Worm (Caenorhabditis elegans) whole organism, young adult: ENCODE results near the gene appg-1.

ENCODE experiments used
- B0261.1 ChIP-seq: sonication (generic microtip); optimal IDR thresholded peaks from 2 replicates; lab custom pipeline; 2016; ENCODE audit warnings: mild to moderate bottlenecking, missing genetic modification characterization, moderate library complexity, missing compliant biosample characterization
- B0336.3 ChIP-seq: fragments of 200-800 bp; sonication (Bioruptor generic); IDR thresholded peaks from 2 replicates; pipeline ENCODE4 v1.3.6; 2022; ENCODE audit warnings: missing genetic modification characterization, missing compliant biosample characterization
- F10E7.11 ChIP-seq: sonication (generic microtip); optimal IDR thresholded peaks from 2 replicates; lab custom pipeline; 2017; ENCODE audit warnings: mild to moderate bottlenecking, missing genetic modification characterization, moderate library complexity, missing compliant biosample characterization
- F23B12.7 ChIP-seq: sonication (generic microtip); optimal IDR thresholded peaks from 2 replicates; lab custom pipeline; 2017; ENCODE audit warnings: missing genetic modification characterization, mild to moderate bottlenecking, missing compliant biosample characterization, antibody characterized with exemption, moderate library complexity; ENCODE audit not compliant: insufficient read depth
- F49E8.2 ChIP-seq: sonication (generic microtip); optimal IDR thresholded peaks from 3 replicates; lab custom pipeline; 2017; ENCODE audit warnings: missing genetic modification characterization, mild to moderate bottlenecking, missing compliant biosample characterization, antibody characterized with exemption, moderate library complexity; ENCODE audit not compliant: insufficient read depth
- F55B11.4 ChIP-seq: sonication (generic microtip); optimal IDR thresholded peaks from 2 replicates; lab custom pipeline; 2016; ENCODE audit warnings: missing compliant biosample characterization, missing genetic modification characterization, borderline replicate concordance; ENCODE audit not compliant: insufficient read depth
- F57A8.1 ChIP-seq: fragments of 200-800 bp; sonication (Bioruptor generic); optimal IDR thresholded peaks from 2 replicates; lab custom pipeline; 2018; ENCODE audit warnings: mild to moderate bottlenecking, missing genetic modification characterization, moderate library complexity, missing compliant biosample characterization
- Y53G8AR.9 ChIP-seq: fragments of 200-800 bp; sonication (Bioruptor generic); conservative IDR thresholded peaks from 2 replicates; pipeline ENCODE4 v1.3.6; 2022; ENCODE audit warnings: missing genetic modification reagents, missing genetic modification characterization, missing compliant biosample characterization
- Y56A3A.18 ChIP-seq: fragments of 200-800 bp; sonication (Bioruptor generic); IDR thresholded peaks from 2 replicates; pipeline ENCODE4 v1.3.6; 2022; ENCODE audit warnings: missing genetic modification reagents, missing genetic modification characterization, missing compliant biosample characterization
- Y79H2A.3 ChIP-seq: fragments of 200-800 bp; sonication (Bioruptor generic); conservative IDR thresholded peaks from 2 replicates; pipeline ENCODE4 v1.3.6; 2022; ENCODE audit warnings: missing genetic modification reagents, missing genetic modification characterization, missing compliant biosample characterization
- ZK185.1 ChIP-seq: sonication (generic microtip); optimal IDR thresholded peaks from 2 replicates; lab custom pipeline; 2016; ENCODE audit warnings: mild to moderate bottlenecking, missing genetic modification characterization, missing compliant biosample characterization; ENCODE audit not compliant: poor library complexity, severe bottlenecking
- atf-7 ChIP-seq: sonication (generic microtip); optimal IDR thresholded peaks from 2 replicates; lab custom pipeline; 2017; ENCODE audit warnings: mild to moderate bottlenecking, missing genetic modification characterization, missing compliant biosample characterization
- attf-5 ChIP-seq: fragments of 200-800 bp; sonication (Bioruptor generic); optimal IDR thresholded peaks from 2 replicates; lab custom pipeline; 2018; ENCODE audit warnings: mild to moderate bottlenecking, missing genetic modification characterization, missing compliant biosample characterization
- bed-1 ChIP-seq: fragments of 200-800 bp; sonication (Bioruptor generic); IDR thresholded peaks from 2 replicates; pipeline ENCODE4 v1.3.6; 2022; ENCODE audit warnings: missing genetic modification reagents, missing genetic modification characterization, missing compliant biosample characterization
- cebp-2 ChIP-seq: fragments of 200-800 bp; sonication (Bioruptor generic); IDR thresholded peaks from 2 replicates; pipeline ENCODE4 v1.3.6; 2022; ENCODE audit warnings: missing genetic modification characterization, missing compliant biosample characterization
- ceh-100 ChIP-seq: fragments of 200-800 bp; sonication (Bioruptor generic); IDR thresholded peaks from 2 replicates; pipeline ENCODE4 v1.3.6; 2022; ENCODE audit warnings: missing genetic modification reagents, missing genetic modification characterization, missing compliant biosample characterization
- ceh-91 ChIP-seq: fragments of 200-800 bp; sonication (Bioruptor generic); IDR thresholded peaks from 2 replicates; pipeline ENCODE4 v1.3.6; 2022; ENCODE audit warnings: missing genetic modification reagents, missing genetic modification characterization, missing compliant biosample characterization
- die-1 ChIP-seq: sonication (generic microtip); optimal IDR thresholded peaks from 2 replicates; lab custom pipeline; 2016; ENCODE audit warnings: missing genotype, mild to moderate bottlenecking, missing genetic modification characterization, missing compliant biosample characterization
- dpl-1 ChIP-seq: fragments of 150-350 bp; optimal IDR thresholded peaks from 2 replicates; lab custom pipeline; 2014; ENCODE audit warnings: missing biosample characterization, missing genetic modification reagents, missing genetic modification characterization
- efl-1 ChIP-seq: fragments of 150-350 bp; optimal IDR thresholded peaks from 2 replicates; lab custom pipeline; 2014; ENCODE audit warnings: missing biosample characterization, missing genetic modification reagents, missing genetic modification characterization
- egl-18 ChIP-seq: fragments of 200-800 bp; sonication (Bioruptor generic); IDR thresholded peaks from 2 replicates; pipeline ENCODE4 v1.3.6; 2022; ENCODE audit warnings: missing genetic modification reagents, missing genetic modification characterization, missing compliant biosample characterization
- egl-44 ChIP-seq: fragments of 200-800 bp; sonication (Bioruptor generic); IDR thresholded peaks from 2 replicates; pipeline ENCODE4 v1.3.6; 2022; ENCODE audit warnings: missing genetic modification reagents, missing genetic modification characterization, missing compliant biosample characterization
- gei-17 ChIP-seq: fragments of 200-800 bp; sonication (Bioruptor generic); optimal IDR thresholded peaks from 2 replicates; lab custom pipeline; 2018; ENCODE audit warnings: mild to moderate bottlenecking, missing genetic modification characterization, missing compliant biosample characterization
- him-1 ChIP-seq: sonication (generic microtip); optimal IDR thresholded peaks from 2 replicates; lab custom pipeline; 2016; ENCODE audit warnings: missing genotype, missing genetic modification reagents, missing genetic modification characterization, missing compliant biosample characterization
- hmg-1.2 ChIP-seq: fragments of 200-800 bp; sonication (Bioruptor generic); IDR thresholded peaks from 2 replicates; pipeline ENCODE4 v1.3.6; 2022; ENCODE audit warnings: missing genetic modification reagents, missing genetic modification characterization, missing compliant biosample characterization
- lag-1 ChIP-seq: fragments of 200-800 bp; sonication (Bioruptor generic); IDR thresholded peaks from 2 replicates; pipeline ENCODE4 v1.3.6; 2022; ENCODE audit warnings: missing genetic modification reagents, missing genetic modification characterization, missing compliant biosample characterization
- mes-4 ChIP-seq: sonication (generic microtip); optimal IDR thresholded peaks from 2 replicates; lab custom pipeline; 2016; ENCODE audit warnings: missing genotype, missing genetic modification characterization, missing compliant biosample characterization
- mxl-1 ChIP-seq: sonication (generic microtip); optimal IDR thresholded peaks from 2 replicates; lab custom pipeline; 2016; ENCODE audit warnings: missing genetic modification characterization, missing compliant biosample characterization
- repo-1 ChIP-seq: sonication (generic microtip); optimal IDR thresholded peaks from 2 replicates; lab custom pipeline; 2017; ENCODE audit warnings: mild to moderate bottlenecking, missing genetic modification characterization, missing compliant biosample characterization
- rpc-1 ChIP-seq, 2 experiments: fragments of 150-350 bp in 1 of 2; sonication (generic microtip) in 1 of 2; optimal IDR thresholded peaks; 2 replicates each; lab custom pipeline; 2014 to 2018; ENCODE audit warnings: missing biosample characterization in 1 of 2, missing genetic modification characterization in 1 of 2, missing genetic modification reagents in 1 of 2, missing genotype in 1 of 2
- sea-2 ChIP-seq: fragments of 200-800 bp; sonication (Bioruptor generic); IDR thresholded peaks from 2 replicates; pipeline ENCODE4 v1.3.6; 2022; ENCODE audit warnings: missing genetic modification characterization, missing compliant biosample characterization
- snpc-1.1 ChIP-seq: sonication (generic microtip); optimal IDR thresholded peaks from 2 replicates; lab custom pipeline; 2017; ENCODE audit warnings: missing genetic modification characterization, mild to moderate bottlenecking, missing compliant biosample characterization, antibody characterized with exemption, moderate library complexity, missing genotype, missing genetic modification reagents; ENCODE audit not compliant: insufficient read depth
- snpc-4 ChIP-seq, 5 experiments: fragments of 150-350 bp in 1 of 5; sonication (generic microtip) in 4 of 5; optimal IDR thresholded peaks; 2 replicates each; lab custom pipeline; 2014 to 2018; ENCODE audit warnings: missing genetic modification characterization in 5 of 5, missing biosample characterization in 3 of 5, antibody characterized with exemption in 2 of 5, mild to moderate bottlenecking in 2 of 5, missing compliant biosample characterization in 2 of 5, missing genotype in 2 of 5, moderate library complexity in 2 of 5, missing genetic modification reagents in 1 of 5
- somi-1 ChIP-seq: fragments of 200-800 bp; sonication (Bioruptor generic); optimal IDR thresholded peaks from 2 replicates; lab custom pipeline; 2018; ENCODE audit warnings: mild to moderate bottlenecking, missing genetic modification characterization, missing compliant biosample characterization
- tbx-9 ChIP-seq: sonication (generic microtip); optimal IDR thresholded peaks from 2 replicates; lab custom pipeline; 2016; ENCODE audit warnings: borderline replicate concordance, missing genetic modification characterization, inconsistent platforms, missing compliant biosample characterization
- xnd-1 ChIP-seq: sonication (generic microtip); optimal IDR thresholded peaks from 2 replicates; lab custom pipeline; 2016; ENCODE audit warnings: missing genotype, missing genetic modification reagents, missing genetic modification characterization, missing compliant biosample characterization
- ztf-18 ChIP-seq: sonication (generic microtip); optimal IDR thresholded peaks from 2 replicates; lab custom pipeline; 2016; ENCODE audit warnings: missing genotype, mild to moderate bottlenecking, missing genetic modification characterization, missing compliant biosample characterization
- ztf-22 ChIP-seq: fragments of 200-800 bp; sonication (Bioruptor generic); optimal IDR thresholded peaks from 2 replicates; lab custom pipeline; 2018; ENCODE audit warnings: mild to moderate bottlenecking, missing genetic modification characterization, moderate library complexity, missing compliant biosample characterization
- ztf-3 ChIP-seq: fragments of 200-800 bp; sonication (Bioruptor generic); optimal IDR thresholded peaks from 2 replicates; lab custom pipeline; 2018; ENCODE audit warnings: mild to moderate bottlenecking, missing genetic modification characterization, missing compliant biosample characterization

appg-1 gene

ce11 chrII:10382247-10382646, 56.4 kb downstream of the appg-1 start (continued):
- no peak for TF ChIP-seq mes-4 (tag; lab: Kevin White, UChicago)
- no peak for TF ChIP-seq tbx-9 (tag; lab: Kevin White, UChicago)
- TF ChIP-seq F57A8.1: no peak
- TF ChIP-seq hmg-1.2 (GFP tag; lab: Robert Waterston, UW): peak; percentile 65; the same call in 1 of the 2 replicates
- TF ChIP-seq mxl-1 (tag; lab: Kevin White, UChicago): no peak
- no peak; the same call in 1 of the 2 replicates for TF ChIP-seq B0336.3 (GFP tag; lab: Robert Waterston, UW)
- TF ChIP-seq dpl-1 (GFP tag; lab: Kevin White, UChicago): no peak
- no peak for TF ChIP-seq him-1
- no peak for TF ChIP-seq ztf-22 (GFP tag; lab: Kevin White, UChicago)
- TF ChIP-seq Y79H2A.3 (GFP tag; lab: Robert Waterston, UW): no peak
- no peak for TF ChIP-seq ceh-100 (GFP tag; lab: Robert Waterston, UW)
- no peak for TF ChIP-seq ztf-18 (tag; lab: Kevin White, UChicago)
- no peak for TF ChIP-seq die-1 (tag; lab: Kevin White, UChicago)
- no peak for TF ChIP-seq cebp-2 (GFP tag; lab: Robert Waterston, UW)
- no peak for TF ChIP-seq F10E7.11 (tag; lab: Kevin White, UChicago)
- TF ChIP-seq lag-1 (GFP tag; lab: Robert Waterston, UW): no peak
- no peak for TF ChIP-seq rpc-1 (optimal IDR thresholded peaks at IDR 0.05; lab: Kevin White, UChicago)
- no peak for TF ChIP-seq rpc-1 (tag; optimal IDR thresholded peaks at IDR 0.05; lab: Kevin White, UChicago)
- no peak for TF ChIP-seq efl-1 (GFP tag; lab: Kevin White, UChicago)
- no peak for TF ChIP-seq ztf-3 (GFP tag; lab: Kevin White, UChicago)
- peak; percentile 26 for TF ChIP-seq attf-5
- no peak for TF ChIP-seq F23B12.7 (tag; lab: Kevin White, UChicago)
- no peak for TF ChIP-seq snpc-1.1 (tag; lab: Kevin White, UChicago)
- no peak for TF ChIP-seq egl-44 (GFP tag; lab: Robert Waterston, UW)
- no peak for TF ChIP-seq snpc-4 (GFP tag; optimal IDR thresholded peaks at IDR 0.05; lab: Kevin White, UChicago)
- peak in 2 of 4 experiments; percentile 41 to 82 for TF ChIP-seq snpc-4 (tag; optimal IDR thresholded peaks at IDR 0.05; lab: Kevin White, UChicago)
- no peak for TF ChIP-seq F49E8.2 (tag; lab: Kevin White, UChicago)
- TF ChIP-seq atf-7 (tag; lab: Kevin White, UChicago): no peak
- TF ChIP-seq ceh-91 (GFP tag; lab: Robert Waterston, UW): no peak
- no peak for TF ChIP-seq Y53G8AR.9 (GFP tag; lab: Robert Waterston, UW)
- no peak for TF ChIP-seq egl-18
- no peak for TF ChIP-seq repo-1
- peak; percentile 64; the same call in 1 of the 2 replicates for TF ChIP-seq Y56A3A.18
- no peak for TF ChIP-seq F55B11.4 (tag; lab: Kevin White, UChicago)
- no peak for TF ChIP-seq xnd-1
- TF ChIP-seq bed-1: no peak
- TF ChIP-seq ZK185.1: peak; percentile 11
- peak; percentile 8 for TF ChIP-seq gei-17 (GFP tag; lab: Kevin White, UChicago)
- no peak for TF ChIP-seq B0261.1 (tag; lab: Kevin White, UChicago)
- no peak for TF ChIP-seq sea-2 (GFP tag; lab: Robert Waterston, UW)
- TF ChIP-seq somi-1 (GFP tag; lab: Kevin White, UChicago): no peak
